Worm (Caenorhabditis elegans): Measurements from ENCODE around the gene rfth-1.

Gene rfth-1

DNA sequence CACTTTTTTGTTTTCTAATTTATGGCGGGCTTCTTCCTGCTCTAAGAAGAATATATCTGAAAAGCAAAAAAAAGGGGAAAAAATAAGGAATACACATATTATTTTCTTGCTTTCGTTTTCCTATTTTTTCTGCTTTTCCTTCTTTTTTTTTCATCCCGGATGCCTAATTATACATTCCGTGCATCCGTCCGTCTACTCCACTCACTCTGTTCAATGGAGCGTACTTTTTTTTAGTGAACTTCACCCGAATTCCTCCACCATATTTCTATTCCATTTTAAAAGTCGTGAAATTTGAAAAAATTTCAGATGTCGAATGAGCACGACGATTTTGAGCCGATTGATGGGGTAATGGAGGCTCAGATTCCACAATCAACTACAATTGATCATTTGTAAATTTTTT, 25.1 kb upstream of the rfth-1 start, which contains the start of gene ZK185.2:
TSS of gene ZK185.2 (plus strand) at position 301 of the 400 bp plus-strand sequence.
- TF ChIP-seq ceh-45 (GFP tag; IDR thresholded peaks at IDR 0.05) = no peak
- TF ChIP-seq ets-4 (tag; optimal IDR thresholded peaks at IDR 0.05) = no peak
- TF ChIP-seq eyg-1 (tag; optimal IDR thresholded peaks at IDR 0.05) = no peak
- TF ChIP-seq tbx-7 (tag; optimal IDR thresholded peaks at IDR 0.05) = no peak
- TF ChIP-seq pat-9 (tag; optimal IDR thresholded peaks at IDR 0.05) = no peak
- no peak for TF ChIP-seq nhr-232 (tag; optimal IDR thresholded peaks at IDR 0.05)
- no peak for TF ChIP-seq ceh-22 (tag; optimal IDR thresholded peaks at IDR 0.05)
- no peak for TF ChIP-seq pqm-1 (tag; optimal IDR thresholded peaks at IDR 0.05)
- TF ChIP-seq dve-1 (tag; optimal IDR thresholded peaks at IDR 0.05) = no peak
- TF ChIP-seq ahr-1 (tag; optimal IDR thresholded peaks at IDR 0.05) = no peak

ce11 chrIV:4533025-4533424, 21.9 kb upstream of the rfth-1 start, which contains the start of gene ZK185.4:
TSS of gene ZK185.4 (minus strand) at chrIV:4533125.
- TF ChIP-seq fkh-10 (GFP tag; optimal IDR thresholded peaks at IDR 0.05) = no peak
- TF ChIP-seq zip-5 (tag; optimal IDR thresholded peaks at IDR 0.05) = no peak
- TF ChIP-seq Y22D7AL.16 (tag; optimal IDR thresholded peaks at IDR 0.05) = no peak
- TF ChIP-seq K02D7.2 (tag; optimal IDR thresholded peaks at IDR 0.05) = no peak
- TF ChIP-seq hlh-30 (tag; optimal IDR thresholded peaks at IDR 0.05; ENCODE audit: insufficient read depth) = no peak

DNA sequence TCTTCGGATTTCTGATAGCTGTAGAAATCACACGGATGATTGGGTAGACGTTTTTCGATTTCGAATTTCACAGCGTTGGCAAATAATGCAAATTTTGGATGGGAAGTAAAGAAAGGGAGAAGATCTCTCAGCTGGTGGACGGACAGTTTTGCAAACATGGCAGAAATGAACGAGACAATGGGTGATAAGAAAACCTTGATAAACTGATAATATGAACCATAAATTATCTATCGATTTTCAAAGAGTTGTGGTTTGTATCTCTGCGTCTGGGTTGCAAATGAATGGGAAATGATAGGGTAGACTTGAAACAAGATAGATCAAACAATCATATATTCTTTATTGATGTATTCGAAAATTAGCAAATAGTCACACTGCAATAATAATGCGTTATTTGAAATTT, 19.1 kb upstream of the rfth-1 start, which contains the start of gene ZK185.3:
TSS of gene ZK185.3 (minus strand) at position 263 of the 400 bp plus-strand sequence.
- TF ChIP-seq elt-2 (tag; optimal IDR thresholded peaks at IDR 0.05) (peak; percentile 94), pqm-1 (tag; optimal IDR thresholded peaks at IDR 0.05) (no peak)

DNA sequence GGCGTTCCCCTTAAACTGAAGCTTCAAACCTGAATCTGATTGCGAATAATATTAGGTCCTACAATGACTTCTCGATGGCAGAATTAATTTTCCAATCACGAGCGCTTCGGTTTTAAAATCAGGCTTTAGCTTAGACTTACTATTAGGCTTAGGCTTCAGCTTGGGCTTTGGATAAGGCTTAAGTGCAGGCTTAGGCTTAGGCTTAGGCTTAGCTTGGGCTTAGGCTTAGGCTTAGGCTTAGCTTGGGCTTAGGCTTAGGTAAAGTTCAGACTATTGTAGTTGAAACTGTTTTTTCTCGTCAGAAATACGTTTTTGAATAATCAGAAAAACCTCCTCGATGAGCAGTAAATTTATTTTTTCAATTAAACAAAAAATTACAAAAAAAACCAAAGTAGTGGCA, 15.6 kb upstream of the rfth-1 start:
- TF ChIP-seq dve-1 (tag; optimal IDR thresholded peaks at IDR 0.05) (peak; percentile 54), unc-3 (GFP tag; conservative IDR thresholded peaks at IDR 0.05) (no peak), unc-3 (tag; optimal IDR thresholded peaks at IDR 0.05) (no peak)

DNA sequence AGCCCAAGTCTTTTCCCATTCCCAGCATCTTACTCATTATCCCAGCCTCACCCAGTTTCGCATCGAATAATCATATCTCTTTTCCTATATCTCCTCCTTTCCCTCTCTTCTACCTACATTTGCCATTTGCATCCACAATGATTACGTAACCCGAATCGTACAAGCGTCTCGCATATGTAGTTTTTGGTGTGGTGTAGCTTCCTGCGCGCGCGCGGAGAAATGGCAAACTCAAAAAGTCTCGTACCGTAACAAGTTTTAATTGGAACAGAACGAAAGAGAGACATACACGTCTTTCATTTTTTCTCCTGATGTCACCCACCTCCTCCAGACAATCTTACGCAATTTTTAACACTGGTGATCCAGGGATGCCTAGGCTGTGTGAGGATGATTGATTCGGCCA, 14.9 kb upstream of the rfth-1 start:
- no peak for TF ChIP-seq syd-9 (tag; optimal IDR thresholded peaks at IDR 0.05)
- no peak for TF ChIP-seq pha-4 (tag; optimal IDR thresholded peaks at IDR 0.05)
- TF ChIP-seq pax-1 (tag; optimal IDR thresholded peaks at IDR 0.05) = no peak
- TF ChIP-seq sox-2 (GFP tag; IDR thresholded peaks at IDR 0.05) = no peak
- no peak for TF ChIP-seq npax-4 (tag; optimal IDR thresholded peaks at IDR 0.05)

- TF ChIP-seq ceh-31 (tag; optimal IDR thresholded peaks at IDR 0.05) = no peak
Measured at ce11 chrIV:4524943-4525342, 13.8 kb upstream of the rfth-1 start, which contains the start of gene ZK180.6. TSS of gene ZK180.6 (minus strand) at chrIV:4525043.

DNA sequence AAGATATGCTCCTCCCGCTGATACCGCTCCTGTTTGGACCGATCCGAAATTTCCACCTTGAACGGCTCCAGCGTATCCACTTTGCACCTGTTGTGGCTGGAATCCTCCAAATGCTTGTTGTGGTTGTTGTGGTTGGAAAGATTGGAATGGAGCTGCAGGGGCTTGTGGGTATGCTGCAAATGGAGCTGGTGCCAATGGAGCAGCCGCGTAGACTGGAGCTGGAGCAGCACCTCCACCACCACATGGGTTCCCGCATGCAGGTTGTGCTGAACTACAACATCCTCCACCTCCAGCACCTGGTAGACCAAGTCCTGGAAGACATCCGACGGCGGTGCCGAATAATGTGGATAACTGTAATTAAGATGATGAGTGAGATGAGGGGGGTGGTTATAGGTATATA, 12.4 kb upstream of the rfth-1 start:
- no peak for TF ChIP-seq nhr-232 (tag; optimal IDR thresholded peaks at IDR 0.05)
- no peak for TF ChIP-seq fkh-10 (GFP tag; optimal IDR thresholded peaks at IDR 0.05)
- TF ChIP-seq npax-4 (tag; optimal IDR thresholded peaks at IDR 0.05) = no peak
- no peak for TF ChIP-seq ceh-30 (tag; optimal IDR thresholded peaks at IDR 0.05)

- TF ChIP-seq ceh-6 (GFP tag; optimal IDR thresholded peaks at IDR 0.05) (no peak), nhr-232 (tag; optimal IDR thresholded peaks at IDR 0.05) (no peak), pha-4 (tag; optimal IDR thresholded peaks at IDR 0.05) (no peak), ceh-9 (tag; optimal IDR thresholded peaks at IDR 0.05) (no peak), rnt-1 (tag; optimal IDR thresholded peaks at IDR 0.05) (peak; percentile 9), Y22D7AL.16 (tag; optimal IDR thresholded peaks at IDR 0.05) (no peak), elt-4 (tag; optimal IDR thresholded peaks at IDR 0.05) (no peak), ceh-30 (tag; optimal IDR thresholded peaks at IDR 0.05) (no peak), tbx-7 (tag; optimal IDR thresholded peaks at IDR 0.05) (no peak)
Measured at ce11 chrIV:4519714-4520113, 8.6 kb upstream of the rfth-1 start.
